Worm (Caenorhabditis elegans) whole organism, late embryonic: ENCODE results near the gene vha-1.
A peak's percentile ranks its signal among the peaks of the same experiment; 100 is the strongest.

ENCODE experiments used
- C08G9.2 ChIP-seq: sonication (generic microtip); optimal IDR thresholded peaks from 2 replicates; lab custom pipeline; 2016; ENCODE audit warnings: mild to moderate bottlenecking, missing genetic modification characterization, moderate library complexity, missing compliant biosample characterization
- C38D4.7 ChIP-seq: fragments of 200-800 bp; sonication (Bioruptor generic); optimal IDR thresholded peaks from 2 replicates; lab custom pipeline; 2018; ENCODE audit warnings: mild to moderate bottlenecking, missing genetic modification characterization, moderate library complexity, missing compliant biosample characterization
- ceh-14 ChIP-seq: sonication (generic microtip); optimal IDR thresholded peaks from 2 replicates; lab custom pipeline; 2016; ENCODE audit warnings: missing genotype, missing genetic modification characterization, missing compliant biosample characterization
- ceh-18 ChIP-seq: sonication (generic microtip); optimal IDR thresholded peaks from 2 replicates; lab custom pipeline; 2016; ENCODE audit warnings: missing genetic modification characterization, missing compliant biosample characterization
- ceh-19 ChIP-seq: fragments of 200-800 bp; sonication (Bioruptor generic); optimal IDR thresholded peaks from 2 replicates; lab custom pipeline; 2018; ENCODE audit warnings: mild to moderate bottlenecking, missing genetic modification characterization, missing compliant biosample characterization
- ceh-22 ChIP-seq: sonication (generic microtip); optimal IDR thresholded peaks from 2 replicates; lab custom pipeline; 2017; ENCODE audit warnings: missing biosample characterization, missing genetic modification characterization
- ceh-31 ChIP-seq: sonication (generic microtip); optimal IDR thresholded peaks from 2 replicates; lab custom pipeline; 2016; ENCODE audit warnings: missing genetic modification characterization, missing compliant biosample characterization
- ceh-34 ChIP-seq: sonication (generic microtip); optimal IDR thresholded peaks from 2 replicates; lab custom pipeline; 2016; ENCODE audit warnings: mild to moderate bottlenecking, missing genetic modification characterization, missing compliant biosample characterization
- ceh-48 ChIP-seq: sonication (generic microtip); optimal IDR thresholded peaks from 2 replicates; lab custom pipeline; 2016; ENCODE audit warnings: missing genetic modification characterization, inconsistent platforms, missing compliant biosample characterization
- ceh-6 ChIP-seq: fragments of 200-800 bp; sonication (Bioruptor generic); optimal IDR thresholded peaks from 2 replicates; lab custom pipeline; 2018; ENCODE audit warnings: mild to moderate bottlenecking, missing genetic modification characterization, missing compliant biosample characterization
- dmd-4 ChIP-seq: sonication (generic microtip); optimal IDR thresholded peaks from 2 replicates; lab custom pipeline; 2016; ENCODE audit warnings: borderline replicate concordance, missing genetic modification characterization, missing compliant biosample characterization
- elt-2 ChIP-seq: sonication (generic microtip); optimal IDR thresholded peaks from 2 replicates; lab custom pipeline; 2016; ENCODE audit warnings: missing genetic modification reagents, missing genetic modification characterization, missing compliant biosample characterization
- elt-4 ChIP-seq: sonication (generic microtip); optimal IDR thresholded peaks from 2 replicates; lab custom pipeline; 2016; ENCODE audit warnings: missing genetic modification characterization, missing compliant biosample characterization
- ets-4 ChIP-seq: sonication (generic microtip); optimal IDR thresholded peaks from 2 replicates; lab custom pipeline; 2016; ENCODE audit warnings: missing genetic modification characterization, missing compliant biosample characterization
- fax-1 ChIP-seq: sonication (generic microtip); optimal IDR thresholded peaks from 2 replicates; lab custom pipeline; 2016; ENCODE audit warnings: missing genotype, missing genetic modification characterization, missing compliant biosample characterization
- fkh-6 ChIP-seq: sonication (generic microtip); optimal IDR thresholded peaks from 2 replicates; lab custom pipeline; 2016; ENCODE audit warnings: missing genetic modification characterization, missing compliant biosample characterization
- gmeb-2 ChIP-seq: sonication (generic microtip); optimal IDR thresholded peaks from 2 replicates; lab custom pipeline; 2016; ENCODE audit warnings: missing genetic modification characterization, inconsistent platforms, missing compliant biosample characterization
- hlh-15 ChIP-seq: sonication (generic microtip); optimal IDR thresholded peaks from 2 replicates; lab custom pipeline; 2016; ENCODE audit warnings: missing genetic modification characterization, missing compliant biosample characterization
- hlh-6 ChIP-seq: sonication (generic microtip); optimal IDR thresholded peaks from 2 replicates; lab custom pipeline; 2016; ENCODE audit warnings: missing genotype, missing genetic modification characterization, missing compliant biosample characterization
- hlh-8 ChIP-seq: sonication (generic microtip); optimal IDR thresholded peaks from 2 replicates; lab custom pipeline; 2016; ENCODE audit warnings: missing genotype, missing genetic modification characterization, missing compliant biosample characterization
- lim-6 ChIP-seq: sonication (generic microtip); optimal IDR thresholded peaks from 2 replicates; lab custom pipeline; 2016; ENCODE audit warnings: missing genetic modification characterization, missing compliant biosample characterization
- madf-2 ChIP-seq: sonication (generic microtip); optimal IDR thresholded peaks from 2 replicates; lab custom pipeline; 2017; ENCODE audit warnings: missing genetic modification characterization, missing compliant biosample characterization
- nfya-1 ChIP-seq: sonication (generic microtip); optimal IDR thresholded peaks from 2 replicates; lab custom pipeline; 2017; ENCODE audit warnings: missing genetic modification characterization, mild to moderate bottlenecking, missing compliant biosample characterization, antibody characterized with exemption, moderate library complexity
- nhr-232 ChIP-seq: sonication (generic microtip); optimal IDR thresholded peaks from 2 replicates; lab custom pipeline; 2016; ENCODE audit warnings: missing genetic modification characterization, missing compliant biosample characterization
- pag-3 ChIP-seq: sonication (generic microtip); optimal IDR thresholded peaks from 2 replicates; lab custom pipeline; 2016; ENCODE audit warnings: missing compliant biosample characterization, missing genetic modification characterization, borderline replicate concordance
- pat-9 ChIP-seq: fragments of 200-800 bp; sonication (Bioruptor generic); optimal IDR thresholded peaks from 2 replicates; lab custom pipeline; 2018; ENCODE audit warnings: mild to moderate bottlenecking, missing genetic modification characterization, moderate library complexity, missing compliant biosample characterization
- pax-1 ChIP-seq: fragments of 150-350 bp; optimal IDR thresholded peaks from 2 replicates; lab custom pipeline; 2014; ENCODE audit warnings: missing biosample characterization, missing genetic modification characterization
- pha-2 ChIP-seq: sonication (generic microtip); optimal IDR thresholded peaks from 2 replicates; lab custom pipeline; 2017; ENCODE audit warnings: mild to moderate bottlenecking, missing genetic modification characterization, missing compliant biosample characterization
- pqm-1 ChIP-seq: sonication (generic microtip); optimal IDR thresholded peaks from 2 replicates; lab custom pipeline; 2016; ENCODE audit warnings: missing genetic modification characterization, missing compliant biosample characterization
- ref-2 ChIP-seq: sonication (generic microtip); optimal IDR thresholded peaks from 2 replicates; lab custom pipeline; 2016; ENCODE audit warnings: missing genetic modification characterization, missing compliant biosample characterization
- sox-2 ChIP-seq: fragments of 200-800 bp; sonication (Bioruptor generic); IDR thresholded peaks from 2 replicates; pipeline ENCODE4 v1.3.6; 2022; ENCODE audit warnings: missing genetic modification reagents, missing genetic modification characterization, missing compliant biosample characterization
- syd-9 ChIP-seq: sonication (generic microtip); optimal IDR thresholded peaks from 2 replicates; lab custom pipeline; 2016; ENCODE audit warnings: mild to moderate bottlenecking, missing genetic modification characterization, moderate library complexity, missing compliant biosample characterization
- tbx-2 ChIP-seq: sonication (generic microtip); optimal IDR thresholded peaks from 2 replicates; lab custom pipeline; 2016; ENCODE audit warnings: missing genetic modification characterization, missing compliant biosample characterization
- ttx-3 ChIP-seq: sonication (generic microtip); optimal IDR thresholded peaks from 2 replicates; lab custom pipeline; 2016; ENCODE audit warnings: missing genetic modification reagents, missing genetic modification characterization, missing compliant biosample characterization
- unc-3 ChIP-seq, 2 experiments: fragments of 200-800 bp in 1 of 2; sonication (Bioruptor generic) in 1 of 2; sonication (generic microtip) in 1 of 2; conservative IDR thresholded peaks in 1 of 2; optimal IDR thresholded peaks in 1 of 2; 2 replicates each; pipeline versions ENCODE4 v1.3.6 to Lab custom; 2016 to 2022; ENCODE audit warnings: missing compliant biosample characterization in 2 of 2, missing genetic modification characterization in 2 of 2, missing genetic modification reagents in 1 of 2
- unc-42 ChIP-seq: sonication (generic microtip); optimal IDR thresholded peaks from 2 replicates; lab custom pipeline; 2016; ENCODE audit warnings: missing genotype, missing genetic modification characterization, missing compliant biosample characterization
- unc-55 ChIP-seq: sonication (generic microtip); optimal IDR thresholded peaks from 2 replicates; lab custom pipeline; 2017; ENCODE audit warnings: missing biosample characterization, missing genetic modification reagents, missing genetic modification characterization
- unc-86 ChIP-seq: sonication (generic microtip); optimal IDR thresholded peaks from 2 replicates; lab custom pipeline; 2016; ENCODE audit warnings: missing genetic modification characterization, missing compliant biosample characterization
- zip-5 ChIP-seq: sonication (generic microtip); optimal IDR thresholded peaks from 2 replicates; lab custom pipeline; 2016; ENCODE audit warnings: missing genetic modification characterization, missing compliant biosample characterization

The vha-1 gene

ce11 chrIII:9735857-9736256 lies 45.2 kb upstream of the vha-1 start, which contains the start of gene dao-6:
dao-6 (minus strand) TSS chrIII:9736201.
- TF ChIP-seq ceh-14, result no peak
- no peak for TF ChIP-seq pha-2 (tag; lab: Kevin White, UChicago)
- no peak for TF ChIP-seq tbx-2 (tag; lab: Kevin White, UChicago)
- TF ChIP-seq dmd-4 (tag; lab: Kevin White, UChicago), result no peak
- no peak for TF ChIP-seq zip-5
- TF ChIP-seq C38D4.7 (GFP tag; lab: Kevin White, UChicago), result no peak
- TF ChIP-seq hlh-8 (tag; lab: Kevin White, UChicago), result no peak
- TF ChIP-seq ceh-31 (tag; lab: Kevin White, UChicago), result no peak
- TF ChIP-seq hlh-15, result no peak
- TF ChIP-seq unc-86 (tag; lab: Kevin White, UChicago), result no peak
- no peak for TF ChIP-seq lim-6 (tag; lab: Kevin White, UChicago)
- no peak for TF ChIP-seq elt-4 (tag; lab: Kevin White, UChicago)

ce11 chrIII:9738954-9739353 lies 42.1 kb upstream of the vha-1 start, which contains the start of gene hlh-4:
hlh-4 (minus strand) TSS chrIII:9739054.
- no peak for TF ChIP-seq madf-2 (tag; lab: Kevin White, UChicago)
- TF ChIP-seq fax-1 (tag; lab: Kevin White, UChicago), result no peak
- TF ChIP-seq ets-4 (tag; lab: Kevin White, UChicago), result no peak
- no peak for TF ChIP-seq syd-9 (tag; lab: Kevin White, UChicago)
- TF ChIP-seq pax-1 (tag; lab: Kevin White, UChicago), result no peak

ce11 chrIII:9740663-9741062 lies 40.4 kb upstream of the vha-1 start:
- no peak for TF ChIP-seq gmeb-2 (tag; lab: Kevin White, UChicago)
- TF ChIP-seq ceh-34, result no peak
- no peak for TF ChIP-seq ceh-6 (GFP tag; lab: Kevin White, UChicago)
- TF ChIP-seq ceh-19 (GFP tag; lab: Kevin White, UChicago), result no peak
- peak; percentile 80 for TF ChIP-seq nfya-1 (tag; lab: Kevin White, UChicago)
- TF ChIP-seq, all 69 proteins: peak for 1

- TF ChIP-seq ceh-18 (tag; lab: Kevin White, UChicago), result no peak
- TF ChIP-seq unc-55 (GFP tag; lab: Kevin White, UChicago), result peak; percentile 57
- no peak for TF ChIP-seq pax-1 (tag; lab: Kevin White, UChicago)
- no peak for TF ChIP-seq ceh-48 (tag; lab: Kevin White, UChicago)
- TF ChIP-seq tbx-2 (tag; lab: Kevin White, UChicago), result peak; percentile 2
- peak; percentile 0 for TF ChIP-seq nfya-1 (tag; lab: Kevin White, UChicago)
- TF ChIP-seq ref-2 (tag; lab: Kevin White, UChicago), result peak; percentile 33
- no peak for TF ChIP-seq hlh-6 (tag; lab: Kevin White, UChicago)
- no peak for TF ChIP-seq pqm-1 (tag; lab: Kevin White, UChicago)
- TF ChIP-seq sox-2, result no peak
- TF ChIP-seq gmeb-2 (tag; lab: Kevin White, UChicago), result no peak
These were observed 39.1 kb upstream of the vha-1 start for ce11 chrIII:9741985-9742384.

- TF ChIP-seq unc-86 (tag; lab: Kevin White, UChicago) (no peak), pat-9 (no peak), unc-42 (no peak), ttx-3 (no peak), ceh-22 (tag; lab: Kevin White, UChicago) (no peak), C08G9.2 (tag; lab: Kevin White, UChicago) (no peak), unc-3 (GFP tag; conservative IDR thresholded peaks at IDR 0.05; lab: Robert Waterston, UW) (no peak), unc-3 (tag; optimal IDR thresholded peaks at IDR 0.05; lab: Kevin White, UChicago) (no peak), pag-3 (tag; lab: Kevin White, UChicago) (no peak), nfya-1 (tag; lab: Kevin White, UChicago) (no peak), elt-2 (tag; lab: Kevin White, UChicago) (no peak), nhr-232 (tag; lab: Kevin White, UChicago) (no peak), ceh-18 (tag; lab: Kevin White, UChicago) (no peak), fkh-6 (tag; lab: Kevin White, UChicago) (no peak), fax-1 (tag; lab: Kevin White, UChicago) (no peak), pqm-1 (tag; lab: Kevin White, UChicago) (no peak)
These were observed 37.8 kb upstream of the vha-1 start, which contains the start of gene T05G5.1 for ce11 chrIII:9743239-9743638. T05G5.1 (minus strand) TSS chrIII:9743339.
